Fruit fly (Drosophila melanogaster) whole organism, embryonic: ENCODE measurements around the gene NK7.1.

Source experiments
- Atf3 ChIP-seq: fragments of 200-800 bp; sonication (Bioruptor generic); optimal IDR thresholded peaks from 3 replicates; lab custom pipeline; 2016; ENCODE audit warnings: missing biosample characterization, missing genetic modification characterization
- BtbVII ChIP-seq: fragments of 200-800 bp; sonication (Bioruptor generic); optimal IDR thresholded peaks from 3 replicates; lab custom pipeline; 2017; ENCODE audit warnings: missing biosample characterization, mild to moderate bottlenecking, missing genetic modification characterization
- CG10209 ChIP-seq: fragments of 200-800 bp; sonication (Bioruptor generic); optimal IDR thresholded peaks from 3 replicates; lab custom pipeline; 2017; ENCODE audit warnings: missing biosample characterization, mild to moderate bottlenecking, missing genetic modification characterization, missing genetic modification reagents
- CG10462 ChIP-seq: fragments of 200-800 bp; sonication (Bioruptor generic); optimal IDR thresholded peaks from 2 replicates; lab custom pipeline; 2016; ENCODE audit warnings: missing biosample characterization, missing genetic modification characterization
- CG10959 ChIP-seq: fragments of 200-800 bp; sonication (Bioruptor generic); IDR thresholded peaks from 2 replicates; pipeline ENCODE4 v1.3.6; 2022; ENCODE audit warnings: missing biosample characterization, missing genetic modification characterization
- CG12071 ChIP-seq: fragments of 200-800 bp; sonication (Bioruptor generic); optimal IDR thresholded peaks from 3 replicates; lab custom pipeline; 2018; ENCODE audit warnings: missing biosample characterization, mild to moderate bottlenecking, missing genetic modification characterization
- CG12104 ChIP-seq: fragments of 200-800 bp; sonication (Bioruptor generic); optimal IDR thresholded peaks from 3 replicates; lab custom pipeline; 2016; ENCODE audit warnings: missing biosample characterization, missing genetic modification characterization
- CG12744 ChIP-seq: fragments of 200-800 bp; sonication (Bioruptor generic); optimal IDR thresholded peaks from 2 replicates; lab custom pipeline; 2016; ENCODE audit warnings: missing biosample characterization, missing genetic modification characterization
- CG12769 ChIP-seq: fragments of 200-800 bp; sonication (Bioruptor generic); optimal IDR thresholded peaks from 2 replicates; lab custom pipeline; 2019; ENCODE audit warnings: missing biosample characterization, mild to moderate bottlenecking, missing genetic modification characterization, moderate library complexity
- CG15601 ChIP-seq: fragments of 200-800 bp; sonication (Bioruptor generic); optimal IDR thresholded peaks from 3 replicates; lab custom pipeline; 2019; ENCODE audit warnings: missing biosample characterization, mild to moderate bottlenecking, missing genetic modification characterization, moderate library complexity
- CG2116 ChIP-seq: fragments of 200-800 bp; sonication (Bioruptor generic); optimal IDR thresholded peaks from 3 replicates; lab custom pipeline; 2018; ENCODE audit warnings: missing biosample characterization, mild to moderate bottlenecking, missing genetic modification characterization
- CG2199 ChIP-seq: fragments of 200-800 bp; sonication (Bioruptor generic); IDR thresholded peaks from 3 replicates; pipeline ENCODE4 v1.3.6; 2022; ENCODE audit warnings: missing biosample characterization, missing genetic modification characterization
- CG2712 ChIP-seq: fragments of 200-800 bp; optimal IDR thresholded peaks from 3 replicates; lab custom pipeline; 2019; ENCODE audit warnings: missing biosample characterization, mild to moderate bottlenecking, missing genetic modification characterization, moderate library complexity
- CG2875 ChIP-seq: fragments of 200-800 bp; sonication (Bioruptor generic); optimal IDR thresholded peaks from 2 replicates; lab custom pipeline; 2017; ENCODE audit warnings: missing biosample characterization, mild to moderate bottlenecking, missing genetic modification characterization, missing genetic modification reagents
- CG3065 ChIP-seq: fragments of 200-800 bp; sonication (Bioruptor generic); optimal IDR thresholded peaks from 2 replicates; lab custom pipeline; 2016; ENCODE audit warnings: missing biosample characterization, missing genetic modification characterization
- CG3281 ChIP-seq: fragments of 200-800 bp; sonication (Bioruptor generic); optimal IDR thresholded peaks from 3 replicates; lab custom pipeline; 2017; ENCODE audit warnings: missing biosample characterization, mild to moderate bottlenecking, missing genetic modification characterization
- CG3838 ChIP-seq: fragments of 200-800 bp; sonication (Bioruptor generic); optimal IDR thresholded peaks from 3 replicates; lab custom pipeline; 2016; ENCODE audit warnings: missing biosample characterization, missing genetic modification characterization
- CG4424 ChIP-seq: fragments of 200-800 bp; sonication (Bioruptor generic); optimal IDR thresholded peaks from 3 replicates; lab custom pipeline; 2016; ENCODE audit warnings: missing biosample characterization, missing genetic modification characterization
- CG6813 ChIP-seq: fragments of 200-800 bp; sonication (Bioruptor generic); optimal IDR thresholded peaks from 2 replicates; lab custom pipeline; 2017; ENCODE audit warnings: missing biosample characterization, missing genetic modification characterization, mild to moderate bottlenecking, moderate library complexity, missing genetic modification reagents
- CG7928 ChIP-seq: fragments of 200-800 bp; sonication (Bioruptor generic); optimal IDR thresholded peaks from 2 replicates; lab custom pipeline; 2017; ENCODE audit warnings: missing biosample characterization, mild to moderate bottlenecking, missing genetic modification characterization
- CG9215 ChIP-seq: fragments of 200-800 bp; sonication (Bioruptor generic); IDR thresholded peaks from 2 replicates; pipeline ENCODE4 v1.3.6; 2022; ENCODE audit warnings: missing biosample characterization, missing genetic modification characterization
- CHES-1-like ChIP-seq: fragments of 200-800 bp; sonication (Bioruptor generic); optimal IDR thresholded peaks from 2 replicates; lab custom pipeline; 2016; ENCODE audit warnings: missing biosample characterization, missing genetic modification characterization
- HHEX ChIP-seq: fragments of 200-800 bp; sonication (Bioruptor generic); optimal IDR thresholded peaks from 3 replicates; lab custom pipeline; 2017; ENCODE audit warnings: missing biosample characterization, mild to moderate bottlenecking, missing genetic modification characterization, missing genetic modification reagents
- HLHmδ ChIP-seq: fragments of 200-800 bp; sonication (Bioruptor generic); optimal IDR thresholded peaks from 2 replicates; lab custom pipeline; 2018; ENCODE audit warnings: missing biosample characterization, mild to moderate bottlenecking, missing genetic modification characterization, moderate library complexity
- Hey ChIP-seq: fragments of 200-800 bp; sonication (Bioruptor generic); optimal IDR thresholded peaks from 3 replicates; lab custom pipeline; 2018; ENCODE audit warnings: missing biosample characterization, mild to moderate bottlenecking, missing genetic modification characterization
- HmgD ChIP-seq: fragments of 200-800 bp; sonication (Bioruptor generic); optimal IDR thresholded peaks from 3 replicates; lab custom pipeline; 2016; ENCODE audit warnings: missing biosample characterization, missing genetic modification characterization
- Lhr ChIP-seq: fragments of 200-800 bp; sonication (Bioruptor generic); optimal IDR thresholded peaks from 3 replicates; lab custom pipeline; 2017; ENCODE audit warnings: mild to moderate bottlenecking, missing biosample characterization, missing genetic modification reagents, missing genetic modification characterization
- Neu2 ChIP-seq: fragments of 200-800 bp; sonication (Bioruptor generic); optimal IDR thresholded peaks from 3 replicates; lab custom pipeline; 2016; ENCODE audit warnings: missing biosample characterization, missing genetic modification characterization, borderline replicate concordance
- Sox100B ChIP-seq: fragments of 200-800 bp; sonication (Bioruptor generic); optimal IDR thresholded peaks from 3 replicates; lab custom pipeline; 2018; ENCODE audit warnings: missing biosample characterization, mild to moderate bottlenecking, missing genetic modification characterization
- Ssrp ChIP-seq: fragments of 200-800 bp; sonication (Bioruptor generic); optimal IDR thresholded peaks from 2 replicates; lab custom pipeline; 2018; ENCODE audit warnings: missing biosample characterization, mild to moderate bottlenecking, missing genetic modification characterization, moderate library complexity
- ase ChIP-seq: fragments of 200-800 bp; sonication (Bioruptor generic); IDR thresholded peaks from 3 replicates; pipeline ENCODE4 v1.3.6; 2022; ENCODE audit warnings: missing biosample characterization, missing genetic modification characterization
- bbx ChIP-seq: fragments of 200-800 bp; sonication (Bioruptor generic); IDR thresholded peaks from 2 replicates; pipeline ENCODE4 v1.3.6; 2022; ENCODE audit warnings: missing biosample characterization, missing genetic modification characterization; ENCODE audit not compliant: partially characterized antibody
- dan ChIP-seq: fragments of 200-800 bp; sonication (Bioruptor generic); IDR thresholded peaks from 2 replicates; pipeline ENCODE4 v1.3.6; 2022; ENCODE audit warnings: missing biosample characterization, missing genetic modification characterization
- esg ChIP-seq: fragments of 200-800 bp; sonication (Bioruptor generic); conservative IDR thresholded peaks from 2 replicates; pipeline ENCODE4 v1.3.6; 2022; ENCODE audit warnings: missing biosample characterization, missing genetic modification characterization
- fd102C ChIP-seq: fragments of 200-800 bp; sonication (Bioruptor generic); optimal IDR thresholded peaks from 2 replicates; lab custom pipeline; 2018; ENCODE audit warnings: missing biosample characterization, mild to moderate bottlenecking, missing genetic modification characterization, moderate library complexity
- grn ChIP-seq: fragments of 200-800 bp; sonication (Bioruptor generic); optimal IDR thresholded peaks from 3 replicates; lab custom pipeline; 2017; ENCODE audit warnings: missing biosample characterization, missing genetic modification characterization
- gt ChIP-seq: fragments of 200-800 bp; sonication (Bioruptor generic); IDR thresholded peaks from 2 replicates; pipeline ENCODE4 v1.3.6; 2022; ENCODE audit warnings: missing biosample characterization, missing genetic modification characterization
- her ChIP-seq: fragments of 200-800 bp; sonication (Bioruptor generic); optimal IDR thresholded peaks from 2 replicates; lab custom pipeline; 2016; ENCODE audit warnings: missing biosample characterization, missing genetic modification characterization
- insv ChIP-seq, 2 experiments: fragments of 200-800 bp; sonication (Bioruptor generic); optimal IDR thresholded peaks; 3 replicates each; lab custom pipeline; 2016 to 2018; ENCODE audit warnings: missing biosample characterization in 2 of 2, missing genetic modification characterization in 2 of 2
- ken ChIP-seq: fragments of 200-800 bp; sonication (Bioruptor generic); IDR thresholded peaks from 3 replicates; pipeline ENCODE4 v1.3.6; 2022; ENCODE audit warnings: missing biosample characterization, missing genetic modification characterization
- lbe ChIP-seq: fragments of 200-800 bp; sonication (Bioruptor generic); optimal IDR thresholded peaks from 2 replicates; lab custom pipeline; 2016; ENCODE audit warnings: missing biosample characterization, mild to moderate bottlenecking, missing genetic modification characterization
- pfk ChIP-seq: fragments of 200-800 bp; sonication (Bioruptor generic); optimal IDR thresholded peaks from 2 replicates; lab custom pipeline; 2018; ENCODE audit warnings: missing biosample characterization, mild to moderate bottlenecking, missing genetic modification characterization, moderate library complexity
- pnt ChIP-seq: fragments of 200-800 bp; sonication (Bioruptor generic); optimal IDR thresholded peaks from 3 replicates; lab custom pipeline; 2016; ENCODE audit warnings: missing biosample characterization, missing genetic modification characterization
- sc ChIP-seq, 3 experiments: fragments of >200 bp in 2 of 3; fragments of 200-800 bp in 1 of 3; sonication (Bioruptor generic) in 1 of 3; optimal IDR thresholded peaks; 2 replicates in 2 of 3; 3 replicates in 1 of 3; lab custom pipeline; 2017; ENCODE audit warnings: mild to moderate bottlenecking in 1 of 3, missing biosample characterization in 1 of 3, missing genetic modification characterization in 1 of 3, missing genetic modification reagents in 1 of 3
- sd ChIP-seq: fragments of 200-800 bp; sonication (Bioruptor generic); optimal IDR thresholded peaks from 3 replicates; lab custom pipeline; 2018; ENCODE audit warnings: missing biosample characterization, mild to moderate bottlenecking, missing genetic modification characterization, moderate library complexity
- sens-2 ChIP-seq: fragments of 200-800 bp; sonication (Bioruptor generic); IDR thresholded peaks from 2 replicates; pipeline ENCODE4 v1.3.6; 2022; ENCODE audit warnings: missing biosample characterization, missing genetic modification characterization
- toy ChIP-seq: fragments of 200-800 bp; sonication (Bioruptor generic); IDR thresholded peaks from 2 replicates; pipeline ENCODE4 v1.3.6; 2022; ENCODE audit warnings: missing biosample characterization, missing genetic modification characterization
- wek ChIP-seq: fragments of 200-800 bp; sonication (Bioruptor generic); optimal IDR thresholded peaks from 3 replicates; lab custom pipeline; 2018; ENCODE audit warnings: missing biosample characterization, mild to moderate bottlenecking, missing genetic modification characterization, moderate library complexity

Gene NK7.1

DNA sequence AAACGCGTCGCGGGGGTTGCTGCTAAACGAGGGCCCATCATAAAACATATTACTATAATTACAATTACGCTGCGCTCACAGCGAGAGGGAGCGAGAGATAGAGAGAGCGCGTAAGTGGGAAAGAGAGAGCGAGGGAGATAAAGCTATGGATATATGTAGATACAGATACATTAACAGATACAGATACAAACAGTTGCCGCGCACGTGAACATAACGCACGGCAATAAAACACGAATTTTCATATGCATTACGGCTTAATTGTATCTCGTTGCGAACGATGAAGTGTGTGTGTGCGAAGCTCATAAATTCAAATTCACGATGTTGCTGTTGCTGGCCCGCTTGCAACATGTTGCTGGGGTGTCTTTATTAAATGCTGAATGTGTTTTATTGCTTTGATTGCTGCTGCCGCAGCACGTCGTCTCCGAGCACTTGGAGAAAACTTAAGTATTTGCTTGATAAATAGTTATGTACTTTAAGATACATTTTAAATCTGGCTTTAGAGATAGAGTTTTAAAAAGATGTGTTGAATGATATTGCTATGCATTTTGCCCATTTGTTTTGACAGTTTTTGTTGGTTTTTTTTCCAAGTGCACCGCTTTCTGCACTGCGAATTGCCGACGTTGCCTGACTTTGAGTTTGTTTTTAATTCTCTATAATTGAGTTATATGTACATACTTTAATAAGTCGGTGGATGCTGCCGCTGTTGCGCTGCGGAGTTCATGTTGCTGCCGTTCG lies 2.4 kb downstream of the NK7.1 start (continued):
- TF ChIP-seq CG12104 (GFP tag; lab: Kevin White, UChicago) (peak; percentile 51), sc (optimal IDR thresholded peaks at IDR 0.05; lab: Kevin White, UChicago) (no peak), sc (GFP tag; optimal IDR thresholded peaks at IDR 0.05; lab: Kevin White, UChicago) (no peak), CG3065 (GFP tag; lab: Kevin White, UChicago) (peak; percentile 34), CG10959 (GFP tag; lab: Robert Waterston, UW) (peak; percentile 30; the same call in 1 of the 2 replicates), CHES-1-like (GFP tag; lab: Kevin White, UChicago) (peak; percentile 65), esg (GFP tag; lab: Robert Waterston, UW) (peak; percentile 79), Lhr (peak; percentile 22), gt (GFP tag; lab: Robert Waterston, UW) (0 out of 2 replicates have a peak, but pooled peaks have one; percentile 31), ase (GFP tag; lab: Robert Waterston, UW) (peak; percentile 84), CG2199 (GFP tag; lab: Robert Waterston, UW) (peak; percentile 80), Neu2 (GFP tag; lab: Kevin White, UChicago) (no peak), Atf3 (GFP tag; lab: Kevin White, UChicago) (peak; percentile 78), lbe (GFP tag; lab: Kevin White, UChicago) (peak; percentile 76), CG12071 (GFP tag; lab: Kevin White, UChicago) (peak; percentile 70), fd102C (GFP tag; lab: Kevin White, UChicago) (no peak), CG9215 (peak; percentile 62), Ssrp (peak; percentile 81), HmgD (GFP tag; lab: Kevin White, UChicago) (no peak), CG10462 (GFP tag; lab: Kevin White, UChicago) (peak; percentile 55), HLHmδ (no peak), her (peak; percentile 12), sens-2 (peak; percentile 66; the same call in 1 of the 2 replicates), CG7928 (no peak), insv (GFP tag; optimal IDR thresholded peaks at IDR 0.05; lab: Kevin White, UChicago) (no peak), CG2116 (GFP tag; lab: Kevin White, UChicago) (peak; percentile 18), CG12769 (tag; lab: Kevin White, UChicago) (peak; percentile 63), CG2712 (tag; lab: Kevin White, UChicago) (peak; percentile 69), grn (GFP tag; lab: Kevin White, UChicago) (no peak), CG12744 (GFP tag; lab: Kevin White, UChicago) (peak; percentile 63), CG15601 (tag; lab: Kevin White, UChicago) (peak; percentile 26), CG4424 (GFP tag; lab: Kevin White, UChicago) (peak; percentile 78), dan (GFP tag; lab: Robert Waterston, UW) (no peak), pnt (GFP tag; lab: Kevin White, UChicago) (peak; percentile 71), sd (tag; lab: Kevin White, UChicago) (no peak), bbx (GFP tag; lab: Robert Waterston, UW) (no peak), CG6813 (GFP tag; lab: Kevin White, UChicago) (peak; percentile 58), pfk (GFP tag; lab: Kevin White, UChicago) (no peak), CG2875 (GFP tag; lab: Kevin White, UChicago) (peak; percentile 76), HHEX (GFP tag; lab: Kevin White, UChicago) (peak; percentile 48), Sox100B (GFP tag; lab: Kevin White, UChicago) (peak; percentile 58), wek (no peak), BtbVII (GFP tag; lab: Kevin White, UChicago) (peak; percentile 27), CG10209 (GFP tag; lab: Kevin White, UChicago) (peak; percentile 79), toy (GFP tag; lab: Robert Waterston, UW) (no peak), ken (peak; percentile 84), CG3281 (GFP tag; lab: Kevin White, UChicago) (peak; percentile 54), Hey (tag; lab: Kevin White, UChicago) (peak; percentile 50), CG3838 (GFP tag; lab: Kevin White, UChicago) (no peak)
